Worm (Caenorhabditis elegans) whole organism, L4/young adult: Measurements from ENCODE around the gene algn-14.

Experiments used
- W03F9.2 ChIP-seq: fragments of 150-350 bp; optimal IDR thresholded peaks from 2 replicates; lab custom pipeline; 2014; ENCODE audit warnings: missing biosample characterization, missing genetic modification characterization
- dao-5 ChIP-seq: sonication (generic microtip); optimal IDR thresholded peaks from 2 replicates; lab custom pipeline; 2016; ENCODE audit warnings: missing genotype, missing genetic modification characterization, moderate library complexity, missing compliant biosample characterization
- him-1 ChIP-seq: sonication (generic microtip); optimal IDR thresholded peaks from 2 replicates; lab custom pipeline; 2016; ENCODE audit warnings: missing genotype, missing genetic modification reagents, missing genetic modification characterization, missing compliant biosample characterization

Gene algn-14

ce11 chrIV:3794437-3794836 lies 8.8 kb downstream of the algn-14 start, which contains the start of gene K09B3.1:
Gene K09B3.1, plus strand, starts transcription at chrIV:3794737.
- TF ChIP-seq him-1 (no peak), W03F9.2 (tag; lab: Kevin White, UChicago) (no peak), dao-5 (tag; lab: Kevin White, UChicago) (no peak)

- TF ChIP-seq him-1 (no peak), dao-5 (tag; lab: Kevin White, UChicago) (no peak), W03F9.2 (tag; lab: Kevin White, UChicago) (no peak)
These were observed 19.3 kb downstream of the algn-14 start, which contains the start of gene glct-6 for ce11 chrIV:3783910-3784309. Gene glct-6, plus strand, starts transcription at chrIV:3784210.

ce11 chrIV:3781539-3781938 lies 21.7 kb downstream of the algn-14 start:
- no peak for TF ChIP-seq him-1
- no peak for TF ChIP-seq W03F9.2 (tag; lab: Kevin White, UChicago)
- no peak for TF ChIP-seq dao-5 (tag; lab: Kevin White, UChicago)

- TF ChIP-seq W03F9.2 (tag; lab: Kevin White, UChicago) (no peak), dao-5 (tag; lab: Kevin White, UChicago) (no peak), him-1 (no peak)
These were observed 29.1 kb downstream of the algn-14 start for ce11 chrIV:3774160-3774559.

- TF ChIP-seq W03F9.2 (tag; lab: Kevin White, UChicago) (no peak), him-1 (no peak), dao-5 (tag; lab: Kevin White, UChicago) (no peak)
These were observed 35.5 kb downstream of the algn-14 start for ce11 chrIV:3767749-3768148.

ce11 chrIV:3766589-3766988 lies 36.6 kb downstream of the algn-14 start, which contains the start of gene vab-2:
Gene vab-2, minus strand, starts transcription at chrIV:3766826.
- TF ChIP-seq dao-5 (tag; lab: Kevin White, UChicago) (no peak), W03F9.2 (tag; lab: Kevin White, UChicago) (no peak), him-1 (no peak)

ce11 chrIV:3765457-3765856 lies 37.8 kb downstream of the algn-14 start:
- TF ChIP-seq him-1 (no peak), dao-5 (tag; lab: Kevin White, UChicago) (no peak), W03F9.2 (tag; lab: Kevin White, UChicago) (no peak)

ce11 chrIV:3764012-3764549 lies 39.1 kb downstream of the algn-14 start:
- TF ChIP-seq him-1, result no peak
- no peak for TF ChIP-seq dao-5 (tag; lab: Kevin White, UChicago)
- no peak for TF ChIP-seq W03F9.2 (tag; lab: Kevin White, UChicago)

- TF ChIP-seq him-1 (no peak), dao-5 (tag; lab: Kevin White, UChicago) (no peak), W03F9.2 (tag; lab: Kevin White, UChicago) (no peak)
These were observed 43.4 kb downstream of the algn-14 start for ce11 chrIV:3759823-3760222.

- TF ChIP-seq W03F9.2 (tag; lab: Kevin White, UChicago) (no peak), dao-5 (tag; lab: Kevin White, UChicago) (no peak), him-1 (no peak)
These were observed 47.3 kb downstream of the algn-14 start, which contains the start of gene best-20 for ce11 chrIV:3755921-3756320. Gene best-20, plus strand, starts transcription at chrIV:3756221.

- TF ChIP-seq dao-5 (tag; lab: Kevin White, UChicago) (no peak), W03F9.2 (tag; lab: Kevin White, UChicago) (no peak), him-1 (no peak)
These were observed 47.9 kb downstream of the algn-14 start, which contains the start of gene Y37E11AR.7 for ce11 chrIV:3755355-3755754. Gene Y37E11AR.7, minus strand, starts transcription at chrIV:3755455.

- no peak for TF ChIP-seq W03F9.2 (tag; lab: Kevin White, UChicago)
These were observed 51.0 kb downstream of the algn-14 start for ce11 chrIV:3752276-3752675.

ce11 chrIV:3751001-3751400 lies 52.2 kb downstream of the algn-14 start, which contains the start of gene ugt-45:
Gene ugt-45, minus strand, starts transcription at chrIV:3751101.
- TF ChIP-seq W03F9.2 (tag; lab: Kevin White, UChicago), result no peak
- no peak for TF ChIP-seq him-1
- no peak for TF ChIP-seq dao-5 (tag; lab: Kevin White, UChicago)
